Fruit fly (Drosophila melanogaster) whole organism, embryonic: ENCODE measurements around the gene Fas3.

Source experiments
- ATbp ChIP-seq: fragments of 200-800 bp; sonication (Bioruptor generic); optimal IDR thresholded peaks from 2 replicates; lab custom pipeline; 2017; ENCODE audit warnings: missing biosample characterization, mild to moderate bottlenecking, missing genetic modification characterization, missing genetic modification reagents
- Bdp1 ChIP-seq: fragments of 200-800 bp; sonication (Bioruptor generic); optimal IDR thresholded peaks from 3 replicates; lab custom pipeline; 2016; ENCODE audit warnings: missing biosample characterization, missing genetic modification characterization
- CG10274 ChIP-seq: fragments of 200-800 bp; sonication (Bioruptor generic); optimal IDR thresholded peaks from 3 replicates; lab custom pipeline; 2017; ENCODE audit warnings: missing biosample characterization, mild to moderate bottlenecking, missing genetic modification characterization
- CG11723 ChIP-seq: fragments of 200-800 bp; sonication (Bioruptor generic); optimal IDR thresholded peaks from 2 replicates; lab custom pipeline; 2017; ENCODE audit warnings: missing biosample characterization, mild to moderate bottlenecking, missing genetic modification characterization
- CG12659 ChIP-seq: fragments of 200-800 bp; sonication (Bioruptor generic); optimal IDR thresholded peaks from 3 replicates; lab custom pipeline; 2017; ENCODE audit warnings: mild to moderate bottlenecking, missing biosample characterization, missing genetic modification reagents, missing genetic modification characterization
- CG12942 ChIP-seq: fragments of 200-800 bp; sonication (Bioruptor generic); optimal IDR thresholded peaks from 3 replicates; lab custom pipeline; 2016; ENCODE audit warnings: missing biosample characterization, missing genetic modification characterization
- CG14710 ChIP-seq: fragments of 200-800 bp; sonication (Bioruptor generic); optimal IDR thresholded peaks from 3 replicates; lab custom pipeline; 2019; ENCODE audit warnings: missing biosample characterization, mild to moderate bottlenecking, missing genetic modification characterization, moderate library complexity
- CG15269 ChIP-seq: fragments of 200-800 bp; sonication (Bioruptor generic); optimal IDR thresholded peaks from 2 replicates; lab custom pipeline; 2018; ENCODE audit warnings: missing biosample characterization, mild to moderate bottlenecking, missing genetic modification characterization, moderate library complexity
- CG17912 ChIP-seq: fragments of 200-800 bp; sonication (Bioruptor generic); optimal IDR thresholded peaks from 2 replicates; lab custom pipeline; 2018; ENCODE audit warnings: missing biosample characterization, mild to moderate bottlenecking, missing genetic modification characterization
- CG18476 ChIP-seq: fragments of 200-800 bp; sonication (Bioruptor generic); optimal IDR thresholded peaks from 2 replicates; lab custom pipeline; 2016; ENCODE audit warnings: missing biosample characterization, mild to moderate bottlenecking, missing genetic modification characterization
- CG18599 ChIP-seq: fragments of 200-800 bp; sonication (Bioruptor generic); optimal IDR thresholded peaks from 3 replicates; lab custom pipeline; 2017; ENCODE audit warnings: missing biosample characterization, missing genetic modification characterization, mild to moderate bottlenecking, moderate library complexity, missing genetic modification reagents
- CG33213 ChIP-seq: fragments of 200-800 bp; sonication (Bioruptor generic); optimal IDR thresholded peaks from 3 replicates; lab custom pipeline; 2016; ENCODE audit warnings: missing biosample characterization, missing genetic modification characterization
- CG34422 ChIP-seq: fragments of 200-800 bp; sonication (Bioruptor generic); IDR thresholded peaks from 3 replicates; pipeline ENCODE4 v1.3.6; 2022; ENCODE audit warnings: missing biosample characterization, missing genetic modification characterization
- CG4820 ChIP-seq: fragments of 200-800 bp; sonication (Bioruptor generic); optimal IDR thresholded peaks from 3 replicates; lab custom pipeline; 2016; ENCODE audit warnings: missing biosample characterization, missing genetic modification characterization
- CG6689 ChIP-seq: fragments of 200-800 bp; sonication (Bioruptor generic); IDR thresholded peaks from 2 replicates; pipeline ENCODE4 v1.3.6; 2022; ENCODE audit warnings: missing biosample characterization, missing genetic modification characterization
- CG7786 ChIP-seq: fragments of 200-800 bp; sonication (Bioruptor generic); optimal IDR thresholded peaks from 2 replicates; lab custom pipeline; 2016; ENCODE audit warnings: missing biosample characterization, missing genetic modification characterization
- CG8089 ChIP-seq: fragments of 200-800 bp; sonication (Bioruptor generic); optimal IDR thresholded peaks from 3 replicates; lab custom pipeline; 2016; ENCODE audit warnings: missing biosample characterization, missing genetic modification characterization
- CG9437 ChIP-seq: fragments of 200-800 bp; sonication (Bioruptor generic); optimal IDR thresholded peaks from 2 replicates; lab custom pipeline; 2018; ENCODE audit warnings: missing biosample characterization, mild to moderate bottlenecking, missing genetic modification characterization
- CG9609 ChIP-seq: fragments of 200-800 bp; sonication (Bioruptor generic); optimal IDR thresholded peaks from 3 replicates; lab custom pipeline; 2016; ENCODE audit warnings: missing biosample characterization, missing genetic modification characterization
- Dfd ChIP-seq, 2 experiments: fragments of >200 bp; optimal IDR thresholded peaks; 2 replicates each; lab custom pipeline; 2017; ENCODE audit warnings: missing biosample characterization in 2 of 2, missing genetic modification characterization in 2 of 2
- Dip3 ChIP-seq: fragments of 200-800 bp; sonication (Bioruptor generic); optimal IDR thresholded peaks from 3 replicates; lab custom pipeline; 2016; ENCODE audit warnings: missing biosample characterization, missing genetic modification characterization
- Drgx ChIP-seq: fragments of 200-800 bp; sonication (Bioruptor generic); IDR thresholded peaks from 2 replicates; pipeline ENCODE4 v1.3.6; 2022; ENCODE audit warnings: missing biosample characterization, missing genetic modification characterization
- E2f1 ChIP-seq: fragments of 200-800 bp; sonication (Bioruptor generic); IDR thresholded peaks from 2 replicates; pipeline ENCODE4 v1.3.6; 2022; ENCODE audit warnings: missing biosample characterization, missing genetic modification characterization
- Eip74EF ChIP-seq, 2 experiments: fragments of 200-800 bp in 1 of 2; fragments of >200 bp in 1 of 2; sonication (Bioruptor generic) in 1 of 2; optimal IDR thresholded peaks; 2 replicates each; lab custom pipeline; 2017 to 2019; ENCODE audit warnings: missing biosample characterization in 2 of 2, missing genetic modification characterization in 2 of 2, mild to moderate bottlenecking in 1 of 2, moderate library complexity in 1 of 2
- Elba2 ChIP-seq: fragments of 200-800 bp; sonication (Bioruptor generic); optimal IDR thresholded peaks from 3 replicates; lab custom pipeline; 2016; ENCODE audit warnings: missing biosample characterization, missing genetic modification characterization
- Fer1 ChIP-seq: fragments of 200-800 bp; sonication (Bioruptor generic); optimal IDR thresholded peaks from 2 replicates; lab custom pipeline; 2017; ENCODE audit warnings: missing biosample characterization, mild to moderate bottlenecking, missing genetic modification characterization
- GATAe ChIP-seq: fragments of 200-800 bp; sonication (Bioruptor generic); conservative IDR thresholded peaks from 2 replicates; pipeline ENCODE4 v1.3.6; 2022; ENCODE audit warnings: missing biosample characterization, missing genetic modification characterization
- H2.0 ChIP-seq: fragments of 200-800 bp; sonication (Bioruptor generic); IDR thresholded peaks from 2 replicates; pipeline ENCODE4 v1.3.6; 2022; ENCODE audit warnings: missing biosample characterization, missing genetic modification characterization
- Hr3 ChIP-seq: fragments of 200-800 bp; sonication (Bioruptor generic); optimal IDR thresholded peaks from 3 replicates; lab custom pipeline; 2016; ENCODE audit warnings: missing biosample characterization, missing genetic modification characterization
- Hr51 ChIP-seq, 2 experiments: fragments of 200-800 bp; sonication (Bioruptor generic); optimal IDR thresholded peaks; 2 replicates in 1 of 2; 3 replicates in 1 of 2; lab custom pipeline; 2016 to 2018; ENCODE audit warnings: missing biosample characterization in 2 of 2, missing genetic modification characterization in 2 of 2, mild to moderate bottlenecking in 1 of 2, moderate library complexity in 1 of 2
- Lhr ChIP-seq: fragments of 200-800 bp; sonication (Bioruptor generic); optimal IDR thresholded peaks from 3 replicates; lab custom pipeline; 2017; ENCODE audit warnings: mild to moderate bottlenecking, missing biosample characterization, missing genetic modification reagents, missing genetic modification characterization
- PHDP ChIP-seq: fragments of 200-800 bp; sonication (Bioruptor generic); optimal IDR thresholded peaks from 3 replicates; lab custom pipeline; 2018; ENCODE audit warnings: missing biosample characterization, mild to moderate bottlenecking, missing genetic modification characterization, moderate library complexity
- Sox100B ChIP-seq: fragments of 200-800 bp; sonication (Bioruptor generic); optimal IDR thresholded peaks from 3 replicates; lab custom pipeline; 2018; ENCODE audit warnings: missing biosample characterization, mild to moderate bottlenecking, missing genetic modification characterization
- Sry-β ChIP-seq: fragments of 200-800 bp; sonication (Bioruptor generic); optimal IDR thresholded peaks from 2 replicates; lab custom pipeline; 2018; ENCODE audit warnings: missing biosample characterization, mild to moderate bottlenecking, missing genetic modification characterization, moderate library complexity
- ash1 ChIP-seq: fragments of 200-800 bp; sonication (Bioruptor generic); optimal IDR thresholded peaks from 2 replicates; lab custom pipeline; 2018; ENCODE audit warnings: missing biosample characterization, mild to moderate bottlenecking, missing genetic modification characterization
- ems ChIP-seq: fragments of 200-800 bp; sonication (Bioruptor generic); optimal IDR thresholded peaks from 3 replicates; lab custom pipeline; 2016; ENCODE audit warnings: missing biosample characterization, missing genetic modification characterization
- esg ChIP-seq: fragments of 200-800 bp; sonication (Bioruptor generic); conservative IDR thresholded peaks from 2 replicates; pipeline ENCODE4 v1.3.6; 2022; ENCODE audit warnings: missing biosample characterization, missing genetic modification characterization
- gcm ChIP-seq: fragments of 200-800 bp; sonication (Bioruptor generic); optimal IDR thresholded peaks from 2 replicates; lab custom pipeline; 2019; ENCODE audit warnings: missing biosample characterization, mild to moderate bottlenecking, missing genetic modification characterization, moderate library complexity
- gro ChIP-seq: fragments of 200-800 bp; sonication (Bioruptor generic); optimal IDR thresholded peaks from 2 replicates; lab custom pipeline; 2016; ENCODE audit warnings: missing biosample characterization, missing genetic modification characterization
- ham ChIP-seq: fragments of 200-800 bp; sonication (Bioruptor generic); IDR thresholded peaks from 2 replicates; pipeline ENCODE4 v1.3.6; 2022; ENCODE audit warnings: missing biosample characterization, missing genetic modification characterization
- lmd ChIP-seq: fragments of 200-800 bp; sonication (Bioruptor generic); IDR thresholded peaks from 2 replicates; pipeline ENCODE4 v1.3.6; 2022; ENCODE audit warnings: missing biosample characterization, missing genetic modification characterization
- ro ChIP-seq: fragments of 200-800 bp; sonication (Bioruptor generic); IDR thresholded peaks from 2 replicates; pipeline ENCODE4 v1.3.6; 2022; ENCODE audit warnings: missing biosample characterization, missing genetic modification characterization
- sc ChIP-seq, 3 experiments: fragments of >200 bp in 2 of 3; fragments of 200-800 bp in 1 of 3; sonication (Bioruptor generic) in 1 of 3; optimal IDR thresholded peaks; 2 replicates in 2 of 3; 3 replicates in 1 of 3; lab custom pipeline; 2017; ENCODE audit warnings: mild to moderate bottlenecking in 1 of 3, missing biosample characterization in 1 of 3, missing genetic modification characterization in 1 of 3, missing genetic modification reagents in 1 of 3
- slbo ChIP-seq: fragments of 200-800 bp; sonication (Bioruptor generic); IDR thresholded peaks from 2 replicates; pipeline ENCODE4 v1.3.6; 2022; ENCODE audit warnings: missing biosample characterization, missing genetic modification characterization
- slou ChIP-seq: fragments of 200-800 bp; sonication (Bioruptor generic); optimal IDR thresholded peaks from 3 replicates; lab custom pipeline; 2016; ENCODE audit warnings: missing biosample characterization, missing genetic modification characterization
- sob ChIP-seq: fragments of 200-800 bp; sonication (Bioruptor generic); IDR thresholded peaks from 2 replicates; pipeline ENCODE4 v1.3.6; 2022; ENCODE audit warnings: missing biosample characterization, missing genetic modification characterization
- trem ChIP-seq: fragments of 200-800 bp; optimal IDR thresholded peaks from 3 replicates; lab custom pipeline; 2019; ENCODE audit warnings: missing biosample characterization, mild to moderate bottlenecking, missing genetic modification characterization, moderate library complexity
- wek ChIP-seq: fragments of 200-800 bp; sonication (Bioruptor generic); optimal IDR thresholded peaks from 3 replicates; lab custom pipeline; 2018; ENCODE audit warnings: missing biosample characterization, mild to moderate bottlenecking, missing genetic modification characterization, moderate library complexity
- zfh1 ChIP-seq: fragments of 200-800 bp; sonication (Bioruptor generic); IDR thresholded peaks from 3 replicates; pipeline ENCODE4 v1.3.6; 2022; ENCODE audit warnings: missing biosample characterization, missing genetic modification characterization

The Fas3 gene

DNA sequence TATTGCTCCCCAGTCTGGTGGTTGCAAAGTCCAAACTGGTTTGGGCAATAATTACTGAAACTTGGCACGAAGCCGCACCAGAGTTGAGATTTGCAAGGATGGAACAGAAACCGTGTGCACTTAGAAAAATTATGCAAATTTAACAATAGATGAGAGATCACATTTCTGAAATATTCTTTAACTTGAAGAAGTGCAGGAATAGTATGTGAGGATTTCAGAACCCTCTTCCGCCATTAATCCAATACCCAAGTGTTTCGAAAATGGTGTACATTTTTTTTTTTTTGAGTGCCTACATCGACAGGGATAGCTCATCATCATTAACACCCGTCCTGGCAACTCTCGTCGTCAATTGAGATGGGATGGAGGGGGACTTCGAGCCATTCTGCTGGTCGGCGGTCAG is 52.2 kb downstream of the Fas3 start (continued):
- TF ChIP-seq CG7786 (GFP tag; lab: Kevin White, UChicago): no peak
- 0 out of 2 replicates have a peak, but pooled peaks have one; percentile 18 for TF ChIP-seq Drgx
- TF ChIP-seq gro (GFP tag; lab: Kevin White, UChicago): no peak
- no peak for TF ChIP-seq zfh1 (GFP tag; lab: Robert Waterston, UW)

DNA sequence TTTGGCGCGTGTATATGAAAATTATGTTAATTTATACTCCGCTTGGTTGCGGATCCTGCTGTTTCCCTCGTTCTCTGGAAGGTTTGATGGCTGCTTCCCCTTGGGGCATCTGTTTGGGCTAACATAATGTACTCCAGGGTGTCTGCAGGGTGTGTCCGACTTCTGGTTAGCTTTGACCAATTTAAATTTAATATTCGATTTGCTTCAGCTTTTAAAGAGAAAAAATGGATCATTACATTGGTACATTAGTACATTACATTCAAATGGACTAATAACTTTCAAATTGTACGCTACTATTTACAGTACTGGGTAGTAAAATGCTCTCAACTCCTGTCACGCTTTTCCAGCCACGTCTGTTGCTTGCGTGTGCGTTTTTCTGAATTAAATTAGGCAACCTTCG is 57.2 kb downstream of the Fas3 start:
- TF ChIP-seq CG9437 (no peak), CG8089 (GFP tag; lab: Kevin White, UChicago) (no peak), Dip3 (GFP tag; lab: Kevin White, UChicago) (peak; percentile 8), slou (GFP tag; lab: Kevin White, UChicago) (no peak), ro (GFP tag; lab: Robert Waterston, UW) (no peak), Fer1 (GFP tag; lab: Kevin White, UChicago) (peak; percentile 69), Elba2 (GFP tag; lab: Kevin White, UChicago) (no peak), GATAe (no peak), Hr51 (GFP tag; optimal IDR thresholded peaks at IDR 0.05; lab: Kevin White, UChicago) (peak in 1 of 2 experiments; percentile 72), CG18599 (GFP tag; lab: Kevin White, UChicago) (peak; percentile 80), lmd (GFP tag; lab: Robert Waterston, UW) (no peak), CG4820 (GFP tag; lab: Kevin White, UChicago) (no peak), gcm (GFP tag; lab: Kevin White, UChicago) (peak; percentile 10), ems (GFP tag; lab: Kevin White, UChicago) (peak; percentile 19), CG11723 (GFP tag; lab: Kevin White, UChicago) (no peak), CG18476 (GFP tag; lab: Kevin White, UChicago) (no peak), Hr3 (GFP tag; lab: Kevin White, UChicago) (peak; percentile 22), Sox100B (GFP tag; lab: Kevin White, UChicago) (peak; percentile 27), esg (GFP tag; lab: Robert Waterston, UW) (no peak), CG34422 (GFP tag; lab: Robert Waterston, UW) (peak; percentile 56; the same call in 1 of the 3 replicates), Bdp1 (GFP tag; lab: Kevin White, UChicago) (no peak), CG17912 (no peak), CG7786 (GFP tag; lab: Kevin White, UChicago) (peak; percentile 43), PHDP (tag; lab: Kevin White, UChicago) (peak; percentile 57), CG12942 (GFP tag; lab: Kevin White, UChicago) (no peak), ash1 (no peak), Lhr (GFP tag; lab: Kevin White, UChicago) (no peak), trem (tag; lab: Kevin White, UChicago) (no peak), ham (GFP tag; lab: Robert Waterston, UW) (no peak), ATbp (peak; percentile 30), CG10274 (GFP tag; lab: Kevin White, UChicago) (no peak), CG15269 (tag; lab: Kevin White, UChicago) (peak; percentile 60), sob (GFP tag; lab: Robert Waterston, UW) (peak; percentile 54), Eip74EF (GFP tag; optimal IDR thresholded peaks at IDR 0.05; lab: Kevin White, UChicago) (no peak), H2.0 (GFP tag; lab: Robert Waterston, UW) (no peak), slbo (GFP tag; lab: Robert Waterston, UW) (peak; percentile 49), Sry-β (no peak), sc (optimal IDR thresholded peaks at IDR 0.05; lab: Kevin White, UChicago) (no peak), sc (GFP tag; optimal IDR thresholded peaks at IDR 0.05; lab: Kevin White, UChicago) (no peak), CG9609 (GFP tag; lab: Kevin White, UChicago) (peak; percentile 10), CG14710 (tag; lab: Kevin White, UChicago) (no peak), CG12659 (GFP tag; lab: Kevin White, UChicago) (peak; percentile 24), wek (no peak), Dfd (GFP tag; optimal IDR thresholded peaks at IDR 0.05; lab: Kevin White, UChicago) (no peak), E2f1 (GFP tag; lab: Robert Waterston, UW) (peak; percentile 30; the same call in 1 of the 2 replicates), CG33213 (no peak), CG6689 (peak; percentile 28; the same call in 1 of the 2 replicates)
